Fruit fly (Drosophila melanogaster): ENCODE results near the gene Cda4.

Gene Cda4

DNA sequence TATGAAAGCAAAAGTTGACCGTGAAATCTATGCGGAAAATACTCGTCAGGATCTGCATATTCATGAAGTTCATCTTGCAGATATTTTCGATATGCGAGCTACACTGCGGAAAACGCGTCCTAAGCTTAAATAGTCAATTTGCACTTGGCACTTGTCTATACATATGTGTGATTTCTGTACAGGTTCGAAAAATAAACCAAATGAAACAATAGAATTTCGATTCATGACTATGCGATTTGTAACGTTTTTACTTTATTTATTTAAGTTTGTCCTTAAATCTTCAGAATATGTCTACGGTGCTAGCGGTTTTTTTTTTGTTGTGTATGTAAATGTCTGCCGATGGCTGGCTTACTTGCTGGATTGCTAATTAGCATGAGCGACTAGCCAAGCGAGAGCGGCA is 827 bp downstream of the Cda4 start (continued):
- peak; percentile 16 for TF ChIP-seq CoRest (tag; optimal IDR thresholded peaks at IDR 0.05)
- no peak for TF ChIP-seq Camta (GFP tag; optimal IDR thresholded peaks at IDR 0.05)
- TF ChIP-seq lilli (GFP tag; optimal IDR thresholded peaks at IDR 0.05), result peak; percentile 11
- no peak for TF ChIP-seq kni (GFP tag; optimal IDR thresholded peaks at IDR 0.05)
- no peak for TF ChIP-seq CG4854 (GFP tag; optimal IDR thresholded peaks at IDR 0.05)
- no peak for TF ChIP-seq Fer2 (tag; optimal IDR thresholded peaks at IDR 0.05)
- TF ChIP-seq CG11247 (GFP tag; IDR thresholded peaks at IDR 0.05), result no peak
- TF ChIP-seq exex (tag; optimal IDR thresholded peaks at IDR 0.05), result no peak
- TF ChIP-seq Sox100B (GFP tag; optimal IDR thresholded peaks at IDR 0.05), result peak; percentile 9
- 0 out of 2 replicates have a peak, but pooled peaks have one; percentile 22 for TF ChIP-seq al (GFP tag; IDR thresholded peaks at IDR 0.05)
- peak; percentile 29 for TF ChIP-seq unpg (GFP tag; optimal IDR thresholded peaks at IDR 0.05)
- no peak for TF ChIP-seq hth (optimal IDR thresholded peaks at IDR 0.05)
- TF ChIP-seq Ets97D (GFP tag; optimal IDR thresholded peaks at IDR 0.05), result no peak
- peak; percentile 15 for TF ChIP-seq lab (GFP tag; optimal IDR thresholded peaks at IDR 0.05)
- no peak for TF ChIP-seq p53 (GFP tag; optimal IDR thresholded peaks at IDR 0.05)
- no peak for TF ChIP-seq CG17385 (GFP tag; optimal IDR thresholded peaks at IDR 0.05)
- peak; percentile 33 for TF ChIP-seq CG13424 (tag; optimal IDR thresholded peaks at IDR 0.05)

DNA sequence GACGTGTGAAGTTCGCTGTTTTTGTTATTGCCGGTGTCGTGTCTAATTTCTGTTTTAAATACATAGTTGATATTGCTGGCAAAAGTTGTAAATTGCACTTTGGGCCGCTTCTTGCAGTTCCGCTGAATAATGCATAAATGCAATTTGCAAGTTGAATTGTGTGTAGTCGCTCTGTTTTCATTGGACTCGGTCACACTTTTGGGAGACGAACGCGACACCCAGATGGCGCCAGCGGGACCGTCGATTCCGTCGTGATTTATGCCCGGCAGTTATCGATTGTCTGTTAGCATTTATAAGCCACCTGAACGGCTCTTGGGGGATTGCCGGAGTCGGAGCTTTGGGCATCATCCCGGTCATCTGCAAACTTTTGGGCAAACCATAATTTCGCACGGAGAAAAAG is 49.6 kb downstream of the Cda4 start:
- TF ChIP-seq stwl (tag; optimal IDR thresholded peaks at IDR 0.05) (peak; percentile 69), CG17361 (GFP tag; IDR thresholded peaks at IDR 0.05) (no peak), Ssrp (tag; optimal IDR thresholded peaks at IDR 0.05) (no peak), Deaf1 (tag; optimal IDR thresholded peaks at IDR 0.05) (no peak), Sox102F (GFP tag; optimal IDR thresholded peaks at IDR 0.05) (no peak), CG8089 (GFP tag; optimal IDR thresholded peaks at IDR 0.05) (no peak), CG31441 (GFP tag; IDR thresholded peaks at IDR 0.05) (no peak), Hand (GFP tag; optimal IDR thresholded peaks at IDR 0.05) (no peak), Jarid2 (GFP tag; optimal IDR thresholded peaks at IDR 0.05) (no peak), onecut (GFP tag; IDR thresholded peaks at IDR 0.05) (peak; percentile 29; the same call in 1 of the 2 replicates), Taf1 (GFP tag; IDR thresholded peaks at IDR 0.05) (no peak), Med (GFP tag) (no peak), CG6689 (GFP tag; IDR thresholded peaks at IDR 0.05) (no peak), CG8944 (GFP tag; optimal IDR thresholded peaks at IDR 0.05) (no peak), CG6654 (GFP tag; optimal IDR thresholded peaks at IDR 0.05) (no peak), Lim3 (GFP tag; IDR thresholded peaks at IDR 0.05) (no peak), BtbVII (GFP tag; optimal IDR thresholded peaks at IDR 0.05) (no peak), gfzf (GFP tag; optimal IDR thresholded peaks at IDR 0.05) (peak; percentile 1), CG12104 (GFP tag; optimal IDR thresholded peaks at IDR 0.05) (no peak), CTCF (GFP tag; optimal IDR thresholded peaks at IDR 0.05) (peak; percentile 84), CG7271 (tag; optimal IDR thresholded peaks at IDR 0.05) (no peak), knrl (GFP tag; IDR thresholded peaks at IDR 0.05; ENCODE audit: partially characterized antibody) (0 out of 3 replicates have a peak, but pooled peaks have one; percentile 14), otp (GFP tag; IDR thresholded peaks at IDR 0.05) (no peak), pnt (GFP tag; optimal IDR thresholded peaks at IDR 0.05) (no peak), Oli (tag; optimal IDR thresholded peaks at IDR 0.05) (no peak), CG9817 (tag; optimal IDR thresholded peaks at IDR 0.05) (no peak), CG3065 (GFP tag; optimal IDR thresholded peaks at IDR 0.05) (no peak), Dip2 (GFP tag; IDR thresholded peaks at IDR 0.05) (peak; percentile 76)

Data from whole organism, embryonic.